Fruit fly (Drosophila melanogaster): ENCODE measurements around the gene Prat2.

DNA sequence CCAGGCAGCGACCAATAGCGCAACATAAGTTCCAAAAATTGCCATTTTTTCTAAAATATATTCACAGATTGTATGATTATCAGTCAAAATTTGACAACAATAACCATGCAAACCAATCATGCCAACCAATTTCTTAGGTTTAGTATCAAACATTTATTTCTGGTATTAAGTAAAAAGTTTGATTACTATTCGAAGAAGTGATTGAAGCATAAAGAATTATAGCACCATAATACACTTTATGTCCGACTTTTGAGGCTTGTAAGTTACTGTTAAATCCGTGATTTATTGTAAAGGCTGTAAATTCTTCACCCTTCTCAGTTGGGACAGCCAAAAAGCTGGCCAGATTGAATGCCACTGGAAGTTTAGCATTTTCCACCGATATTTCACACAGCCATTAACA, 17.2 kb upstream of the Prat2 start, which contains the start of gene CG45413:
- TF ChIP-seq CTCF (optimal IDR thresholded peaks at IDR 0.05), result no peak
- TF ChIP-seq CG8478 (optimal IDR thresholded peaks at IDR 0.05), result no peak

Measured in S2 (cell line).